Fruit fly (Drosophila melanogaster) whole organism, embryonic: ENCODE data around the gene Pss.

Experiments
- CG10209 ChIP-seq: fragments of 200-800 bp; sonication (Bioruptor generic); optimal IDR thresholded peaks from 3 replicates; lab custom pipeline; 2017; ENCODE audit warnings: missing biosample characterization, mild to moderate bottlenecking, missing genetic modification characterization, missing genetic modification reagents
- CG10366 ChIP-seq: fragments of 200-800 bp; sonication (Bioruptor generic); IDR thresholded peaks from 2 replicates; pipeline ENCODE4 v1.3.6; 2022; ENCODE audit warnings: missing biosample characterization, missing genetic modification characterization
- CG11504 ChIP-seq: fragments of 200-800 bp; sonication (Bioruptor generic); optimal IDR thresholded peaks from 3 replicates; lab custom pipeline; 2019; ENCODE audit warnings: missing biosample characterization, mild to moderate bottlenecking, missing genetic modification characterization, moderate library complexity
- CG12104 ChIP-seq: fragments of 200-800 bp; sonication (Bioruptor generic); optimal IDR thresholded peaks from 3 replicates; lab custom pipeline; 2016; ENCODE audit warnings: missing biosample characterization, missing genetic modification characterization
- CG14965 ChIP-seq: fragments of 200-800 bp; sonication (Bioruptor generic); optimal IDR thresholded peaks from 2 replicates; lab custom pipeline; 2016; ENCODE audit warnings: missing biosample characterization, missing genetic modification characterization, borderline replicate concordance
- CG15479 ChIP-seq: fragments of 200-800 bp; sonication (Bioruptor generic); optimal IDR thresholded peaks from 3 replicates; lab custom pipeline; 2019; ENCODE audit warnings: missing biosample characterization, mild to moderate bottlenecking, missing genetic modification characterization, moderate library complexity
- CG15696 ChIP-seq: fragments of 200-800 bp; sonication (Bioruptor generic); optimal IDR thresholded peaks from 2 replicates; lab custom pipeline; 2019; ENCODE audit warnings: missing biosample characterization, mild to moderate bottlenecking, missing genetic modification characterization, moderate library complexity
- CG16779 ChIP-seq: fragments of 200-800 bp; sonication (Bioruptor generic); IDR thresholded peaks from 2 replicates; pipeline ENCODE4 v1.3.6; 2022; ENCODE audit warnings: missing biosample characterization, missing genetic modification characterization
- CG2889 ChIP-seq: fragments of 200-800 bp; sonication (Bioruptor generic); IDR thresholded peaks from 3 replicates; pipeline ENCODE4 v1.3.6; 2022; ENCODE audit warnings: missing biosample characterization, missing genetic modification characterization
- CG31441 ChIP-seq: fragments of 200-800 bp; sonication (Bioruptor generic); IDR thresholded peaks from 2 replicates; pipeline ENCODE4 v1.3.6; 2022; ENCODE audit warnings: missing biosample characterization, missing genetic modification characterization
- CG32772 ChIP-seq: fragments of 200-800 bp; sonication (Bioruptor generic); IDR thresholded peaks from 2 replicates; pipeline ENCODE4 v1.3.6; 2022; ENCODE audit warnings: missing biosample characterization, missing genetic modification characterization
- CG33213 ChIP-seq: fragments of 200-800 bp; sonication (Bioruptor generic); optimal IDR thresholded peaks from 3 replicates; lab custom pipeline; 2016; ENCODE audit warnings: missing biosample characterization, missing genetic modification characterization
- CG34422 ChIP-seq: fragments of 200-800 bp; sonication (Bioruptor generic); IDR thresholded peaks from 3 replicates; pipeline ENCODE4 v1.3.6; 2022; ENCODE audit warnings: missing biosample characterization, missing genetic modification characterization
- CG4282 ChIP-seq: fragments of 200-800 bp; sonication (Bioruptor generic); optimal IDR thresholded peaks from 2 replicates; lab custom pipeline; 2016; ENCODE audit warnings: missing biosample characterization, missing genetic modification characterization
- CG5953 ChIP-seq: fragments of 200-800 bp; sonication (Bioruptor generic); IDR thresholded peaks from 2 replicates; pipeline ENCODE4 v1.3.6; 2022; ENCODE audit warnings: missing biosample characterization, missing genetic modification characterization
- CG7987 ChIP-seq: fragments of 200-800 bp; sonication (Bioruptor generic); optimal IDR thresholded peaks from 2 replicates; lab custom pipeline; 2018; ENCODE audit warnings: missing biosample characterization, mild to moderate bottlenecking, missing genetic modification characterization, moderate library complexity
- CG9876 ChIP-seq: fragments of 200-800 bp; sonication (Bioruptor generic); optimal IDR thresholded peaks from 2 replicates; lab custom pipeline; 2016; ENCODE audit warnings: missing biosample characterization, missing genetic modification characterization
- CG9932 ChIP-seq: fragments of 200-800 bp; sonication (Bioruptor generic); IDR thresholded peaks from 2 replicates; pipeline ENCODE4 v1.3.6; 2022; ENCODE audit warnings: missing biosample characterization, missing genetic modification characterization
- CTCF ChIP-seq: fragments of 200-800 bp; sonication (Bioruptor generic); optimal IDR thresholded peaks from 2 replicates; lab custom pipeline; 2017; ENCODE audit warnings: missing biosample characterization, mild to moderate bottlenecking, missing genetic modification characterization, moderate library complexity
- CkIIα-i1 ChIP-seq: fragments of 200-800 bp; sonication (Bioruptor generic); IDR thresholded peaks from 2 replicates; pipeline ENCODE4 v1.3.6; 2022; ENCODE audit warnings: missing biosample characterization, missing genetic modification characterization
- Deaf1 ChIP-seq: fragments of 200-800 bp; optimal IDR thresholded peaks from 3 replicates; lab custom pipeline; 2019; ENCODE audit warnings: missing biosample characterization, mild to moderate bottlenecking, missing genetic modification characterization, moderate library complexity
- Dll ChIP-seq: fragments of 200-800 bp; sonication (Bioruptor generic); IDR thresholded peaks from 4 replicates; pipeline ENCODE4 v1.3.6; 2022; ENCODE audit warnings: missing biosample characterization, missing genetic modification characterization; ENCODE audit not compliant: partially characterized antibody
- Drgx ChIP-seq: fragments of 200-800 bp; sonication (Bioruptor generic); IDR thresholded peaks from 2 replicates; pipeline ENCODE4 v1.3.6; 2022; ENCODE audit warnings: missing biosample characterization, missing genetic modification characterization
- HLH3B ChIP-seq: fragments of 200-800 bp; sonication (Bioruptor generic); IDR thresholded peaks from 2 replicates; pipeline ENCODE4 v1.3.6; 2022; ENCODE audit warnings: missing biosample characterization, missing genetic modification characterization
- Hr51 ChIP-seq, 2 experiments: fragments of 200-800 bp; sonication (Bioruptor generic); optimal IDR thresholded peaks; 2 replicates in 1 of 2; 3 replicates in 1 of 2; lab custom pipeline; 2016 to 2018; ENCODE audit warnings: missing biosample characterization in 2 of 2, missing genetic modification characterization in 2 of 2, mild to moderate bottlenecking in 1 of 2, moderate library complexity in 1 of 2
- NC2β ChIP-seq: fragments of 200-800 bp; sonication (Bioruptor generic); optimal IDR thresholded peaks from 2 replicates; lab custom pipeline; 2016; ENCODE audit warnings: missing biosample characterization, missing genetic modification characterization
- NK7.1 ChIP-seq: fragments of 200-800 bp; sonication (Bioruptor generic); optimal IDR thresholded peaks from 3 replicates; lab custom pipeline; 2016; ENCODE audit warnings: missing biosample characterization, missing genetic modification characterization
- Nf-YA ChIP-seq: fragments of 200-800 bp; sonication (Bioruptor generic); IDR thresholded peaks from 2 replicates; pipeline ENCODE4 v1.3.6; 2022; ENCODE audit warnings: missing biosample characterization, missing genetic modification characterization
- NfI ChIP-seq: fragments of 200-800 bp; sonication (Bioruptor generic); optimal IDR thresholded peaks from 3 replicates; lab custom pipeline; 2018; ENCODE audit warnings: missing biosample characterization, mild to moderate bottlenecking, missing genetic modification characterization, moderate library complexity
- Oaz ChIP-seq: fragments of 200-800 bp; sonication (Bioruptor generic); IDR thresholded peaks from 2 replicates; pipeline ENCODE4 v1.3.6; 2022; ENCODE audit warnings: missing biosample characterization, missing genetic modification characterization
- Six4 ChIP-seq: fragments of 200-800 bp; sonication (Bioruptor generic); optimal IDR thresholded peaks from 2 replicates; lab custom pipeline; 2016; ENCODE audit warnings: missing biosample characterization, missing genetic modification characterization
- al ChIP-seq: fragments of 200-800 bp; sonication (Bioruptor generic); IDR thresholded peaks from 2 replicates; pipeline ENCODE4 v1.3.6; 2022; ENCODE audit warnings: missing biosample characterization, missing genetic modification characterization
- dati ChIP-seq: fragments of 200-800 bp; sonication (Bioruptor generic); IDR thresholded peaks from 2 replicates; pipeline ENCODE4 v1.3.6; 2022; ENCODE audit warnings: missing biosample characterization, missing genetic modification characterization
- dm ChIP-seq: fragments of 200-800 bp; sonication (Bioruptor generic); optimal IDR thresholded peaks from 3 replicates; lab custom pipeline; 2016; ENCODE audit warnings: missing biosample characterization, missing genetic modification characterization
- emc ChIP-seq: fragments of 200-800 bp; sonication (Bioruptor generic); optimal IDR thresholded peaks from 2 replicates; lab custom pipeline; 2016; ENCODE audit warnings: missing biosample characterization, missing genetic modification characterization
- exex ChIP-seq: fragments of 200-800 bp; sonication (Bioruptor generic); optimal IDR thresholded peaks from 4 replicates; lab custom pipeline; 2018; ENCODE audit warnings: missing biosample characterization, mild to moderate bottlenecking, missing genetic modification characterization, moderate library complexity
- ftz-f1 ChIP-seq: fragments of 200-800 bp; sonication (Bioruptor generic); optimal IDR thresholded peaks from 2 replicates; lab custom pipeline; 2016; ENCODE audit warnings: missing biosample characterization, missing genetic modification characterization
- h ChIP-seq: fragments of >200 bp; optimal IDR thresholded peaks from 2 replicates; lab custom pipeline; 2017
- lbe ChIP-seq: fragments of 200-800 bp; sonication (Bioruptor generic); optimal IDR thresholded peaks from 2 replicates; lab custom pipeline; 2016; ENCODE audit warnings: missing biosample characterization, mild to moderate bottlenecking, missing genetic modification characterization
- nerfin-2 ChIP-seq: fragments of 200-800 bp; sonication (Bioruptor generic); IDR thresholded peaks from 2 replicates; pipeline ENCODE4 v1.3.6; 2022; ENCODE audit warnings: missing biosample characterization, missing genetic modification characterization; ENCODE audit not compliant: partially characterized antibody
- nmo ChIP-seq: fragments of 200-800 bp; sonication (Bioruptor generic); optimal IDR thresholded peaks from 2 replicates; lab custom pipeline; 2018; ENCODE audit warnings: missing biosample characterization, mild to moderate bottlenecking, missing genetic modification characterization, moderate library complexity
- pb ChIP-seq: fragments of 200-800 bp; sonication (Bioruptor generic); optimal IDR thresholded peaks from 3 replicates; lab custom pipeline; 2016; ENCODE audit warnings: missing biosample characterization, missing genetic modification characterization
- pnt ChIP-seq: fragments of 200-800 bp; sonication (Bioruptor generic); optimal IDR thresholded peaks from 3 replicates; lab custom pipeline; 2016; ENCODE audit warnings: missing biosample characterization, missing genetic modification characterization
- pros ChIP-seq: fragments of 200-800 bp; sonication (Bioruptor generic); optimal IDR thresholded peaks from 3 replicates; lab custom pipeline; 2019; ENCODE audit warnings: missing biosample characterization, mild to moderate bottlenecking, missing genetic modification characterization, moderate library complexity
- ro ChIP-seq: fragments of 200-800 bp; sonication (Bioruptor generic); IDR thresholded peaks from 2 replicates; pipeline ENCODE4 v1.3.6; 2022; ENCODE audit warnings: missing biosample characterization, missing genetic modification characterization
- row ChIP-seq: fragments of 200-800 bp; sonication (Bioruptor generic); IDR thresholded peaks from 3 replicates; pipeline ENCODE4 v1.3.6; 2022; ENCODE audit warnings: missing biosample characterization, missing genetic modification characterization
- sens-2 ChIP-seq: fragments of 200-800 bp; sonication (Bioruptor generic); IDR thresholded peaks from 2 replicates; pipeline ENCODE4 v1.3.6; 2022; ENCODE audit warnings: missing biosample characterization, missing genetic modification characterization
- sim ChIP-seq: fragments of 200-800 bp; sonication (Bioruptor generic); IDR thresholded peaks from 2 replicates; pipeline ENCODE4 v1.3.6; 2022; ENCODE audit warnings: missing biosample characterization, missing genetic modification characterization
- sisA ChIP-seq: fragments of 200-800 bp; sonication (Bioruptor generic); IDR thresholded peaks from 2 replicates; pipeline ENCODE4 v1.3.6; 2022; ENCODE audit warnings: missing biosample characterization, missing genetic modification characterization
- stc ChIP-seq: fragments of 200-800 bp; sonication (Bioruptor generic); IDR thresholded peaks from 2 replicates; pipeline ENCODE4 v1.3.6; 2022; ENCODE audit warnings: missing biosample characterization, missing genetic modification characterization
- tgo ChIP-seq: fragments of 200-800 bp; sonication (Bioruptor generic); IDR thresholded peaks from 3 replicates; pipeline ENCODE4 v1.3.6; 2022; ENCODE audit warnings: missing biosample characterization, missing genetic modification characterization
- yki ChIP-seq: fragments of >200 bp; optimal IDR thresholded peaks from 3 replicates; lab custom pipeline; 2018

The Pss gene

DNA sequence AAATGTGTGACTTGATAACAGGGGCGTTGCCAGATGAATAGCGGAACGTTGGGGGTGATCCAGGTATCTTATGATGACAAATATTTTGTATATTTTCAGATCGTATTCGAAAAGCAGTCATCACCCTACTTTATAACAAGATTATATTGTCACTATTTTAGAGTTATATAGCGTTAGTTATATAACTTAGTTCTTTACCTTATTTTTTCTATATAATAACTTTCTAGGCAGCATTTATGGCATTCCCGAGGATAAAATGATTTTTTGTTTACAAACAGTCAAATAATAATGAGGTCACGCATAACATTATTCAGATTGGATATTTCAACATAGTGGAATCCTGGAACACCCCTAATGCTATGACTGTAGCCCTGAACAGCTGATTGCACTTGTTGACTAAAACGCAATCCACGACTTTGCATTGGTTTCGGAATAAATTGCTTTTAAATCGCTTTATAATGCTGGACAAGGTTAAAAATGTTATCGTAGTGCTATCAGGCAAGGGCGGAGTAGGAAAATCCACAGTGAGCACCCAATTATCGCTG, 294 bp upstream of the Pss start, which contains the start of gene Nubp2 (continued):
- TF ChIP-seq CG10209 (GFP tag; lab: Kevin White, UChicago): peak; percentile 96
- TF ChIP-seq CG14965 (GFP tag; lab: Kevin White, UChicago): no peak
- TF ChIP-seq CG10366 (GFP tag; lab: Robert Waterston, UW): peak; percentile 90
- peak; percentile 74 for TF ChIP-seq pb
- peak; percentile 98 for TF ChIP-seq CG15696 (tag; lab: Kevin White, UChicago)
- TF ChIP-seq tgo (GFP tag; lab: Robert Waterston, UW): peak; percentile 95
- TF ChIP-seq CG2889: no peak; the same call in 1 of the 3 replicates
- peak; percentile 78 for TF ChIP-seq Nf-YA (GFP tag; lab: Robert Waterston, UW)
- TF ChIP-seq ftz-f1 (GFP tag; lab: Kevin White, UChicago): peak; percentile 57
- peak; percentile 92 for TF ChIP-seq CG32772 (GFP tag; lab: Robert Waterston, UW)
- peak; percentile 83 for TF ChIP-seq Drgx (GFP tag; lab: Robert Waterston, UW)
- peak; percentile 87 for TF ChIP-seq CG9876
- TF ChIP-seq sens-2: peak; percentile 63; the same call in 1 of the 2 replicates
- TF ChIP-seq emc (GFP tag; lab: Kevin White, UChicago): peak; percentile 90
- peak; percentile 86 for TF ChIP-seq CG33213 (GFP tag; lab: Kevin White, UChicago)
- TF ChIP-seq CkIIα-i1 (GFP tag; lab: Robert Waterston, UW): no peak
- TF ChIP-seq pros: peak; percentile 53
- peak; percentile 89 for TF ChIP-seq NC2β (GFP tag; lab: Kevin White, UChicago)
- peak; percentile 94 for TF ChIP-seq pnt
- peak; percentile 52 for TF ChIP-seq CG15479
- peak; percentile 97 for TF ChIP-seq CG9932 (GFP tag; lab: Robert Waterston, UW)
- peak; percentile 84 for TF ChIP-seq sim
- TF ChIP-seq CG11504 (tag; lab: Kevin White, UChicago): peak; percentile 95
- TF ChIP-seq CTCF: peak; percentile 49
- peak; percentile 89 for TF ChIP-seq exex
- TF ChIP-seq Deaf1: peak; percentile 77
- peak; percentile 82 for TF ChIP-seq CG16779 (GFP tag; lab: Robert Waterston, UW)
- TF ChIP-seq Dll (GFP tag; lab: Robert Waterston, UW): no peak; the same call in 3 of the 4 replicates
- TF ChIP-seq row: peak; percentile 98
- peak; percentile 89 for TF ChIP-seq stc (GFP tag; lab: Robert Waterston, UW)
- peak; percentile 94 for TF ChIP-seq sisA (GFP tag; lab: Robert Waterston, UW)
- TF ChIP-seq h: no peak
- peak; percentile 91 for TF ChIP-seq CG34422 (GFP tag; lab: Robert Waterston, UW)
- TF ChIP-seq HLH3B: peak; percentile 90
- peak; percentile 79 for TF ChIP-seq ro (GFP tag; lab: Robert Waterston, UW)
- peak; percentile 98 for TF ChIP-seq nmo (GFP tag; lab: Kevin White, UChicago)
- TF ChIP-seq NfI (GFP tag; lab: Kevin White, UChicago): peak; percentile 96
- peak; percentile 98 for TF ChIP-seq CG31441 (GFP tag; lab: Robert Waterston, UW)
- peak; percentile 65; the same call in 1 of the 2 replicates for TF ChIP-seq CG5953 (GFP tag; lab: Robert Waterston, UW)
- peak; percentile 92 to 95 for TF ChIP-seq Hr51 (GFP tag; optimal IDR thresholded peaks at IDR 0.05; lab: Kevin White, UChicago)
- peak; percentile 95 for TF ChIP-seq CG12104 (GFP tag; lab: Kevin White, UChicago)
- TF ChIP-seq NK7.1 (GFP tag; lab: Kevin White, UChicago): peak; percentile 85
- peak; percentile 70 for TF ChIP-seq CG4282 (GFP tag; lab: Kevin White, UChicago)
- peak; percentile 63; the same call in 1 of the 2 replicates for TF ChIP-seq dati (GFP tag; lab: Robert Waterston, UW)
- TF ChIP-seq yki (lab: Kevin White, UChicago): peak; percentile 1
- TF ChIP-seq CG7987 (GFP tag; lab: Kevin White, UChicago): peak; percentile 89
- peak; percentile 91 for TF ChIP-seq Six4 (GFP tag; lab: Kevin White, UChicago)
- TF ChIP-seq al (GFP tag; lab: Robert Waterston, UW): peak; percentile 95
- peak; percentile 88 for TF ChIP-seq Oaz (GFP tag; lab: Robert Waterston, UW)
- TF ChIP-seq nerfin-2 (GFP tag; lab: Robert Waterston, UW): no peak
- TF ChIP-seq lbe: peak; percentile 74
- TF ChIP-seq dm (GFP tag; lab: Kevin White, UChicago): peak; percentile 86
